Fruit fly (Drosophila melanogaster): ENCODE results near the gene CG12576.
A peak's percentile ranks its signal among the peaks of the same experiment; 100 is the strongest.

Gene CG12576

DNA sequence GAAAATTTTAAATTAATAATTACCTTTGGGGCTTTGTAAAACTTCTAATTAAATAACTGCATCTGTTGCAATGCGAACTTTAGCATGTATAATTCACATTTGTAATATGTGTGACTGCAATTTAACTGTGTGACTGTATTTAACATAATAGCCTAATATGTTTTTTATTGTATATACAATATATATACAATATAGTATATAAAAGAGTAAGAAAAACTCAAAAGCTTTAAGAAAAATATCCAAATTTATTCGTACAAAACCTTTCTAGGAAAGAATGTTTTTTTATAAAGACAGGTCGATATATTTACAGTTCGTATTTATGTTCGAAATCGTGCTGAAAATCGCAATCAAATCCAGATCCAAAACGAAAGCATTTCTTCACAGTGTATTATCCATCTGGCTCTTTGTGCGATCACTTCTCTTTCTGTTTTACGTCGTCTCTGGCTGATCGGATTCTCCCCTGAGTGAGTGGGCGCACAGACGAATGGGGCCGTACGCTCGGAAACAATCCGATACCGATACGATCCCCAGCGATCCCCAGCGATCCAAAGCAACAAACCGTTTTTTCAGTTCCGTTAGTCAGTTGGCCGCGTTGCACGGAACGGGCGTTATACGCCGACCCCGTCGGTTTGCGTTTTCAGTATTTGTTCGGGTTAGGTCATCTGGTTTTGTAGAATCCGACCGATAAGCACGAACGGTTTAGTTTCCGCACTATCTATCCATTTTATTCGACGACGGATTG is 9.0 kb upstream of the CG12576 start (continued):
- TF ChIP-seq Sp1 (GFP tag; optimal IDR thresholded peaks at IDR 0.05), result peak; percentile 76
- no peak for TF ChIP-seq GATAd (GFP tag; optimal IDR thresholded peaks at IDR 0.05)
- TF ChIP-seq Hr78 (GFP tag; optimal IDR thresholded peaks at IDR 0.05), result no peak
- TF ChIP-seq sage (GFP tag; optimal IDR thresholded peaks at IDR 0.05), result no peak

DNA sequence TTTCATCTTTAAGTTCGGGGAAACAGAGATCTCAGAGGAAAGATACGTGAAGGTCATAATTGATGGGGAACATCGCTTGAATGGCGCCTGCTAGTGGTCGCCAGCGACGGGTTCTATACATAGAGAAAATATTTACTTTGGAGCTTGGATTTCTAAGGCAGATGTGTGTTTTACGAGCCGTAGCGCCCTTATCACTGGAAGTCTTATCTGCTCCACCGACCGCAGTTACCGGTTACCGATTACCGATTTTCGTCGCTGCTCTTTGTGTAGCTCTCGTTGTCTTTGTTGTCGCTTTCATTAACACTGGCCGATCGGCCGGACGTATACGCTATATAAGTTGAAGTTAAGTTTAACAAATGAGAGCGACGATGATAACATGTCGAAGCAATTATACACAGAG is 8.4 kb upstream of the CG12576 start:
- TF ChIP-seq dl (GFP tag; optimal IDR thresholded peaks at IDR 0.05; ENCODE audit: insufficient read depth in 1 of 2, partially characterized antibody in 2 of 2) (peak in 1 of 2 experiments; percentile 22), lola (GFP tag; optimal IDR thresholded peaks at IDR 0.05) (no peak)

DNA sequence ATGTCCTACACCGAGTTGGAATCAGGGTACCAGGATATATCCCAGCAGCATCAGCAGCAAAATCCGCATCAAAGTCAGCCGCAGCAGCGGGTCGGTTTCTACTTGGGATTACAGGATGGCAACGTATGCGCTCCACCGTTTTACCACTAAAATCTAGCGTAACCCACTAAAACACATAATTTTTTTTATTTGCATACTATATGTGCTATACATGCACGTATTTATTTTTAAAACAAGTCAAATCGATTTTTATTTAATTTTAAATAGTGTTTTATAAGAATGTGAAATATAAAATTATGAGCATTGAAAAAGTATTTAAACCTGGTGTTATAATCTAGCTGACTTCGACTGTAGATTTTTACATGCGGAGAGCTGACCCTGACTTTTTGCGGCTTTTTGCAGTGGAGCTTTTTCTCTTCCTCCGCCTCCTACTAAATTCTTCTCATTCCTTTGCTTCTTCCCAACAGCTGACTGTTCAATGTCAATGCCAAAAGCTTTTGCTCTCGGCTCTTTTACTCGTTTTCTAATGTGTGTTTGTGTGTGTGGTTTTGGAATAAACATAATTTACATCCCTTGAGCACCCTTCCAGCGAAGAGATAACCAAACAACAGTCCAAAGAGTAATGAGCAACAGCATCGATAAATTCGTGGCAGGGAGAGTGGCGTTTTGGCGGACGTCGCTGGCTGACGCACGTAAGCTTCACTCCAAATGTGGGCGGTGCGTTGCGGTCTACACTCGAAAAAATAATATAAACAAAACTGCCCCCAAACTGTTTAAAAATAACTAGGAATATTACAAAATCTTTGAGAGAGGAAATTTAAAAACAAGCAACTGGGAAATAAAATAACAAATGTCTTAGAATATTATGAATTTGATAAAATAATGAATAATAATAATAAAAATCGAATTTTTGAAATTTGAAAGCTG is 5.8 kb upstream of the CG12576 start:
- TF ChIP-seq OdsH (GFP tag; optimal IDR thresholded peaks at IDR 0.05), result peak; percentile 17
- peak in 1 of 2 experiments; percentile 30 for TF ChIP-seq foxo (GFP tag; optimal IDR thresholded peaks at IDR 0.05)
- peak; percentile 18 for TF ChIP-seq brk (GFP tag; optimal IDR thresholded peaks at IDR 0.05)
- TF ChIP-seq woc (GFP tag; optimal IDR thresholded peaks at IDR 0.05), result peak; percentile 41
- TF ChIP-seq CrebA (GFP tag; optimal IDR thresholded peaks at IDR 0.05; ENCODE audit: borderline replicate concordance), result peak; percentile 47
- peak; percentile 48 for TF ChIP-seq HLH106 (tag; optimal IDR thresholded peaks at IDR 0.05)
- no peak for TF ChIP-seq Dif (GFP tag; optimal IDR thresholded peaks at IDR 0.05; ENCODE audit: partially characterized antibody)
- peak; percentile 30 for TF ChIP-seq rgr (GFP tag; optimal IDR thresholded peaks at IDR 0.05)
- peak; percentile 35 for TF ChIP-seq fru (GFP tag; optimal IDR thresholded peaks at IDR 0.05)
- peak; percentile 8 for TF ChIP-seq psq (GFP tag; optimal IDR thresholded peaks at IDR 0.05)
- no peak for TF ChIP-seq Mio (GFP tag; optimal IDR thresholded peaks at IDR 0.05)
- no peak for TF ChIP-seq br (GFP tag; optimal IDR thresholded peaks at IDR 0.05)

DNA sequence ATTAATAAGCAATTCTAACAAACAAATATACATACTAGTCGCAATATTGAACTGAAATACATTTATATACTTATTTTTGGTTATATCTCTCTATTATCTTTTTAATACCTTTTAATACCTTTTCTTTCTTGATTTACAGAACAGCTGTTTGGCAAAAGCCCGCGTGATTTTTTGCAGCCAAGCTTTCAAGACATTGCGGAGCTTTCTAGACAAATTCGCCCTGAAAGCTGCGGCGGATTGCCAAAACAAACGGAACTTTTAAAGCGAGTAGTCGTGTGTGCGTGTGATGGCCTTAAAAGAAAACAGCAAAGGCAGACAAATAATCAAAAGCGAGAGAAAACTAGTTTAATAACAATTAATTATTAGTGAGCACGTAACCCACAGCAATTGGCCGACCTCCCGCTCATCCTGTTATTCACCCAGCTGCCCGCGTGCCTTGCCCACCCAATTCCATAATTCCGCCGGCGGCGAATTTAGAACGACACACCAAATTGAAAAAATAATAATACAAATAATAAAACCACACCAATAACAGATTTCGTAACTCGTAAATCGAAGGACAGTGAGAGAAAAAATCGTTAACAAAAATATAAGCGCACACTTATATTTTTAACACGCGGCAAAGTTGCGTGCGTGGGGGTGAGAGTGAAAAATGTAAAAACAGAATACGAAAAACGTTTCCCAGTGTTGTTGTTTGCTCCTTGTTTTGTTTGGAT is 4.9 kb upstream of the CG12576 start:
- TF ChIP-seq dmrt93B (GFP tag; optimal IDR thresholded peaks at IDR 0.05) (no peak), Hr78 (GFP tag; optimal IDR thresholded peaks at IDR 0.05) (no peak), ey (GFP tag; optimal IDR thresholded peaks at IDR 0.05) (no peak), Rel (GFP tag; optimal IDR thresholded peaks at IDR 0.05) (peak; percentile 33), Rel (tag; optimal IDR thresholded peaks at IDR 0.05) (no peak), OdsH (GFP tag; optimal IDR thresholded peaks at IDR 0.05) (no peak), sage (GFP tag; optimal IDR thresholded peaks at IDR 0.05) (peak; percentile 48), Sp1 (GFP tag; optimal IDR thresholded peaks at IDR 0.05) (no peak), Mio (GFP tag; optimal IDR thresholded peaks at IDR 0.05) (no peak)

DNA sequence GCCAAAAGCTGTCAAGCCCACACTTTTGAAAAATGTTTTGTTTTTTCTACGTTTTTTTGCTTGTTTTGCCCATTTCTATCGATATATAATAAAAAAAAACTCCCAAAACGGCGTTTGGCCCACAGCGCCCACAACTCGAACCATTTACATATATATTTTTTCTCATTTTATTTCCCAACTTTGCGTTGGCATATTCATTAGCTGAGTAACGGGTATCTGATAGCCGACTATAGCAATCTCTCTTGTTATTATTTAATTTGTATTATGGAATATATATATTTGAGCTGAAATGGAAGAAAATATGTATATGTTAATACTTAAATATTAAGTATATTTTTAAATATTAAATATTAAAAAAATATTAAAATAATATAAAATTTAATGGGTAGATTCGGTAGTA is 4.3 kb upstream of the CG12576 start:
- TF ChIP-seq foxo (GFP tag; optimal IDR thresholded peaks at IDR 0.05) (no peak), dsf (GFP tag; optimal IDR thresholded peaks at IDR 0.05; ENCODE audit: borderline replicate concordance) (no peak), sage (GFP tag; optimal IDR thresholded peaks at IDR 0.05) (no peak), CG9705 (GFP tag; optimal IDR thresholded peaks at IDR 0.05) (no peak), Dif (GFP tag; optimal IDR thresholded peaks at IDR 0.05; ENCODE audit: partially characterized antibody) (no peak), brk (GFP tag; optimal IDR thresholded peaks at IDR 0.05) (no peak), Hr78 (GFP tag; optimal IDR thresholded peaks at IDR 0.05) (no peak)

DNA sequence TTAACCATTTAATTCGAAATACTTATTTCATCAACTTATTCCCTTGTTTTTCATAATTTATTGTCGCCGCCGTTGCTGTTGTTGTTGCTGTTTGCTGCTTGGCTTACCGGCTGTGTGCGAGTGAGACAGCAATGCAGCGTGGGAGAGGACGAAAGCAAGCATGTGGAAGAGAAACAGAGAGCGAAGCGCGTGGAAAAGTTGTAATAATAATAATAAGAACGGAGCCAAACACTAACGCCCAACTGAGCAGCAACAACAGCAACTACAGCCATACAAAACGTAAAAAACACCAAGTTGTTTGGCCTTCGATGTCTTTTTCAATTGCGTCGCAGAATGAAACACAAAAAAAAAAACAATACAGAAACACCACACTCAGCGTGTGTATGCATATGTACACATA is 1.0 kb downstream of the CG12576 start:
- TF ChIP-seq HLH106 (tag; optimal IDR thresholded peaks at IDR 0.05) (no peak), psq (GFP tag; optimal IDR thresholded peaks at IDR 0.05) (no peak), N (GFP tag; optimal IDR thresholded peaks at IDR 0.05) (no peak), brk (GFP tag; optimal IDR thresholded peaks at IDR 0.05) (peak; percentile 3)
